Fruit fly (Drosophila melanogaster) whole organism: ENCODE measurements around the gene STUB1.

ENCODE experiments used
- CG8478 ChIP-seq: fragments of >200 bp; optimal IDR thresholded peaks from 2 replicates; lab custom pipeline; 2018; ENCODE audit warnings: inconsistent platforms
- Dll ChIP-seq: fragments of >200 bp; optimal IDR thresholded peaks from 2 replicates; lab custom pipeline; 2017
- EcR ChIP-seq, 2 experiments: fragments of >200 bp; optimal IDR thresholded peaks; 2 replicates each; lab custom pipeline; 2017; ENCODE audit warnings: missing biosample characterization in 2 of 2, missing genetic modification characterization in 2 of 2, missing genetic modification reagents in 2 of 2
- pan ChIP-seq: fragments of >200 bp; optimal IDR thresholded peaks from 2 replicates; lab custom pipeline; 2017
- psq ChIP-seq: fragments of >200 bp; optimal IDR thresholded peaks from 2 replicates; lab custom pipeline; 2017
- usp ChIP-seq: fragments of >200 bp; optimal IDR thresholded peaks from 2 replicates; lab custom pipeline; 2017; ENCODE audit warnings: missing biosample characterization, missing genetic modification characterization, mixed read lengths

DNA sequence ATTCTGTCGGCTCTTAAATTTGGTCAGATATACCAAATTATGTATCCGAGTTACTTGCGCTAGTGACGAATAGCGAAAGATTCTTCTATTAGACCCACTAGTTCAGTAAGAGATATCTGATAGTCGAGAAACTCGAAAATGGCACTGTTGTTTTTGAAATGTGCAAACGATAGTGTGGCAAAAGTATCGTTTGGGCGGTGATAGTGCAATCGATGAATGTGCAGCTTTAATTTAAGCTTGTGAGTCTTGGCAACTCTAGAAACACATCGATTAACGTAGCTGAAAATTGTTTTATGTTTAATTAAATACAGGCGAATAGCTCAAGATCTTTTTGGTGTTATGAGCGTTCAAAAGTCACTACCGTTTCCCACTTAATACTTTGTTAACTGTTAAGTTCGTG, at the start of gene STUB1:
- no peak for TF ChIP-seq psq (lab: Kevin White, UChicago)
- TF ChIP-seq EcR (GFP tag; optimal IDR thresholded peaks at IDR 0.05; lab: Kevin White, UChicago) = no peak
- no peak for TF ChIP-seq pan (lab: Kevin White, UChicago)
- no peak for TF ChIP-seq CG8478
- no peak for TF ChIP-seq usp (GFP tag; lab: Kevin White, UChicago)
- no peak for TF ChIP-seq Dll
